Worm (Caenorhabditis elegans) whole organism, L1 larva: ENCODE results near the gene nsun-5.

ENCODE experiments used
- F16B12.6 ChIP-seq: fragments of 150-350 bp; optimal IDR thresholded peaks from 2 replicates; lab custom pipeline; 2014; ENCODE audit warnings: missing biosample characterization, missing genetic modification characterization
- alr-1 ChIP-seq: fragments of 200-800 bp; sonication (Bioruptor generic); optimal IDR thresholded peaks from 2 replicates; lab custom pipeline; 2018; ENCODE audit warnings: borderline replicate concordance, mild to moderate bottlenecking, missing genetic modification characterization, missing compliant biosample characterization
- ama-1 ChIP-seq: fragments of 150-350 bp; optimal IDR thresholded peaks from 2 replicates; lab custom pipeline; 2014
- ces-1 ChIP-seq: fragments of 150-350 bp; optimal IDR thresholded peaks from 2 replicates; lab custom pipeline; 2014; ENCODE audit warnings: missing biosample characterization, missing genetic modification reagents, missing genetic modification characterization
- egl-27 ChIP-seq, 2 experiments: fragments of 150-350 bp in 1 of 2; sonication (generic microtip); optimal IDR thresholded peaks; 3 replicates each; lab custom pipeline; 2017 to 2018; ENCODE audit warnings: missing biosample characterization in 2 of 2, missing genetic modification characterization in 2 of 2, missing genetic modification reagents in 2 of 2
- lin-13 ChIP-seq: fragments of 150-350 bp; optimal IDR thresholded peaks from 2 replicates; lab custom pipeline; 2014; ENCODE audit warnings: missing biosample characterization, missing genetic modification reagents, missing genetic modification characterization
- lin-15B ChIP-seq: fragments of 150-350 bp; sonication (generic microtip); optimal IDR thresholded peaks from 3 replicates; lab custom pipeline; 2014; ENCODE audit warnings: missing biosample characterization, missing genetic modification characterization
- lin-35 ChIP-seq, 2 experiments: fragments of 150-350 bp; optimal IDR thresholded peaks; 2 replicates each; lab custom pipeline; 2014; ENCODE audit warnings: missing biosample characterization in 2 of 2, missing genetic modification characterization in 2 of 2, missing genetic modification reagents in 2 of 2
- nhr-28 ChIP-seq: fragments of 150-350 bp; optimal IDR thresholded peaks from 2 replicates; lab custom pipeline; 2014; ENCODE audit warnings: missing biosample characterization, missing genetic modification characterization
- nhr-77 ChIP-seq: fragments of 150-350 bp; optimal IDR thresholded peaks from 2 replicates; lab custom pipeline; 2014; ENCODE audit warnings: missing biosample characterization, missing genetic modification characterization
- snpc-4 ChIP-seq: fragments of 150-350 bp; optimal IDR thresholded peaks from 2 replicates; lab custom pipeline; 2014; ENCODE audit warnings: missing biosample characterization, missing genetic modification characterization
- sox-4 ChIP-seq: sonication (generic microtip); optimal IDR thresholded peaks from 2 replicates; lab custom pipeline; 2016; ENCODE audit warnings: missing genetic modification characterization, missing compliant biosample characterization

DNA sequence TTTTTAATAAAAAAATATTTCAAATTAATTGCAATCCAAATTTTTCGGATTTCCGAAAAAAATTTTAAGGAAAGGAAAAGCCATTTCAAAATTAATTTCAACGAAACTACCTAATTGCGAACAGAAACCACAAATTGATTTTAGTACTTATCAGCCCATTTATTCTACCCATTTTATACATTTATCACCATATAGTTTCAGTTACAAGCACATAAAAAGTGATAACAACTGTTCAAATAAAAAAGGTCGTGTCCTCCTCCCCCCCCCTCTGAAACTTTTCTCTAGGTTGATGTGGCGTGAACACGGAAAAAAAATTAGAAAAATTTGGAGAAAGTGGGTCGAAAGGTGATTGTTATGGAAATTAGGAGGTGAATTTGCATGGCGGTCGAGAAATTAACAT is 4.5 kb upstream of the nsun-5 start:
- no peak for TF ChIP-seq sox-4 (tag; lab: Kevin White, UChicago)
- no peak for TF ChIP-seq ama-1 (lab: Kevin White, UChicago)
- TF ChIP-seq nhr-28: no peak
- no peak for TF ChIP-seq ces-1 (GFP tag; lab: Kevin White, UChicago)
- no peak for TF ChIP-seq alr-1 (tag; lab: Kevin White, UChicago)
- no peak for TF ChIP-seq lin-15B (tag; lab: Kevin White, UChicago)
- no peak for TF ChIP-seq lin-13 (GFP tag; lab: Kevin White, UChicago)
- TF ChIP-seq F16B12.6 (tag; lab: Kevin White, UChicago): no peak
- TF ChIP-seq lin-35 (GFP tag; optimal IDR thresholded peaks at IDR 0.05; lab: Kevin White, UChicago): no peak
- no peak for TF ChIP-seq nhr-77 (tag; lab: Kevin White, UChicago)
- TF ChIP-seq snpc-4: no peak
- no peak for TF ChIP-seq egl-27 (tag; optimal IDR thresholded peaks at IDR 0.05; lab: Kevin White, UChicago)
